Fruit fly (Drosophila melanogaster) whole organism, pupa: ENCODE data around the gene CG43221.

Experiments used
- CG12605 ChIP-seq: fragments of 200-800 bp; sonication (Bioruptor generic); IDR thresholded peaks from 2 replicates; pipeline ENCODE4 v1.3.6; 2022; ENCODE audit warnings: missing biosample characterization, missing genetic modification characterization
- CG13204 ChIP-seq: fragments of 200-800 bp; sonication (Bioruptor generic); optimal IDR thresholded peaks from 2 replicates; lab custom pipeline; 2018; ENCODE audit warnings: missing biosample characterization, mild to moderate bottlenecking, missing genetic modification characterization, moderate library complexity
- CG32121 ChIP-seq: fragments of 200-800 bp; sonication (Bioruptor generic); IDR thresholded peaks from 2 replicates; pipeline ENCODE4 v1.3.6; 2022; ENCODE audit warnings: missing biosample characterization, missing genetic modification characterization
- CG4496 ChIP-seq: fragments of 200-800 bp; sonication (Bioruptor generic); IDR thresholded peaks from 3 replicates; pipeline ENCODE4 v1.3.6; 2022; ENCODE audit warnings: missing biosample characterization, missing genetic modification characterization
- Pif1A ChIP-seq: fragments of 200-800 bp; sonication (Bioruptor generic); optimal IDR thresholded peaks from 3 replicates; lab custom pipeline; 2016; ENCODE audit warnings: missing biosample characterization, missing genetic modification characterization
- Snoo ChIP-seq: fragments of 200-800 bp; sonication (Bioruptor generic); optimal IDR thresholded peaks from 3 replicates; lab custom pipeline; 2017; ENCODE audit warnings: missing biosample characterization, mild to moderate bottlenecking, missing genetic modification characterization, inconsistent platforms

DNA sequence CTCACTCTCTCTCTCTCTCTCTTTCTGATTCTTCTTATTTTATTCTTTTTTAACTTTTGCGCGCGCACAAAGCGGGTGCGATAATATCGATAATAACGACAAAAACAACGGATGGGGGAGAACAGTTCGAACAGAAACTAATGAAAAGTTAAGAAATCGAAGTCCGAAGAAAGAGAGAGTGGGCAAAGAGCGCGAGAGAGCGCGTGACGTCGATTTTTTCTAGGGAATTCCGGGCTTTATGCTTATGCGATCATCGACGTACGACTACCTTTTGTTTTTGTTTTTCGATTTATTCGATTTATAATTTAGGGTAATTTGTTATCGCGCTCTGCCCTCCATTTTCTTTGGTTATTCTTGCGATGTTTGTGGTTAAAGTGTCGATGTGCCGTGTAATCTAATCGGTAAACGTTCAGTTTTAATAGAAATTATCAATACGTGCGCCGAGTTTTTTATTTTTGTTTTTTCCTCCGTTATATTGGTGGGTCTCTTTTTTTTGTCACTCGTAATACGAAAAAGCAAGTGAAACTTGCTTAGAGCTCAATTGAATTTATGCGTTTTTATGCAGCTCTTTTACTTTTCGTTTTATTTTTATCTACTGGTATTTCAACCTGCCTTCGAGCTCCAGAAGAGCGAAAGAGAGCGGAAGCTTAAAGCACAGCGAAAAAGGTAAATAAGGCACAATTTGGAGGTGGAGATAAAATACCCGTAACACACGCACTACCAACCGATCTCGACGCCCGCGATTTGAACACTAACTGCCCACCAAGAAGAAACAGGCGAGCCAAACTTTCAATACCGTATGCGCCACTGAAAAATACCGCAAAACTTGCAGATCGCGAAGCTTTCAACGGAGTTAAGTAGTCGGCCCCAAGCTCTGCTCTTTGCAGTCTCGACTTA is 35.7 kb upstream of the CG43221 start, which contains the start of gene dl:
- peak; percentile 42 for TF ChIP-seq Pif1A
- TF ChIP-seq CG12605 (GFP tag; lab: Robert Waterston, UW), result peak; percentile 62; the same call in 1 of the 2 replicates
- TF ChIP-seq CG13204 (GFP tag; lab: Kevin White, UChicago), result no peak
- peak; percentile 68 for TF ChIP-seq CG32121 (GFP tag; lab: Robert Waterston, UW)
- TF ChIP-seq Snoo (tag; lab: Kevin White, UChicago), result no peak
- peak; percentile 33; the same call in 2 of the 3 replicates for TF ChIP-seq CG4496 (GFP tag; lab: Robert Waterston, UW)
